Worm (Caenorhabditis elegans): ENCODE data around the gene txt-4.

DNA sequence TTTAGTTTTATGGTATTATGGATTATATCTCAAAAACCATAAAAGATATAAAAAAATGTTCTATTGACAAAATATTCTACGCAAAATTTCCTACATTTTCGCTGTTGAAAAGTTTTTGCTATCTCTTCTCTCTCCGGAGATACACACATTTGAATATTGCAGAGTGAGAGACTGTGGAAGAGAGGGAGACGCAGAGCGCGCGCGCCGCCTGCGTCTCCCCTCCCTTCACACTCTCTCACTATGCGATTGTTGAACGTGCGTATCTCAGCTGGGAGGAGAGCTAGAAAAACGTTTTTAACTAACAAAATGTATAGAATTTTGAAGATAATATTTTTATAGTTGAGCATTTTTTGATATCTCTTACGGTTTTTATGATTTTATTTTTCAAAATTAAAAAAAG, 41.3 kb upstream of the txt-4 start:
- TF ChIP-seq ama-1 (optimal IDR thresholded peaks at IDR 0.05): no peak
- no peak for TF ChIP-seq ZK546.5 (tag; optimal IDR thresholded peaks at IDR 0.05)
- no peak for TF ChIP-seq lin-13 (GFP tag; optimal IDR thresholded peaks at IDR 0.05)
- no peak for TF ChIP-seq fos-1 (tag; optimal IDR thresholded peaks at IDR 0.05)
- TF ChIP-seq lsy-2 (tag; optimal IDR thresholded peaks at IDR 0.05): no peak
- TF ChIP-seq unc-39 (tag; optimal IDR thresholded peaks at IDR 0.05): no peak
- TF ChIP-seq nhr-11 (tag; optimal IDR thresholded peaks at IDR 0.05): no peak
- no peak for TF ChIP-seq ceh-82 (tag; optimal IDR thresholded peaks at IDR 0.05)
- no peak for TF ChIP-seq snpc-4 (tag; optimal IDR thresholded peaks at IDR 0.05)

Measured in whole organism, L2 larva.